Worm (Caenorhabditis elegans) whole organism, L4/young adult: Measurements from ENCODE around the gene Y22D7AR.2.

Experiments used
- W03F9.2 ChIP-seq: fragments of 150-350 bp; optimal IDR thresholded peaks from 2 replicates; lab custom pipeline; 2014; ENCODE audit warnings: missing biosample characterization, missing genetic modification characterization
- him-1 ChIP-seq: sonication (generic microtip); optimal IDR thresholded peaks from 2 replicates; lab custom pipeline; 2016; ENCODE audit warnings: missing genotype, missing genetic modification reagents, missing genetic modification characterization, missing compliant biosample characterization

DNA sequence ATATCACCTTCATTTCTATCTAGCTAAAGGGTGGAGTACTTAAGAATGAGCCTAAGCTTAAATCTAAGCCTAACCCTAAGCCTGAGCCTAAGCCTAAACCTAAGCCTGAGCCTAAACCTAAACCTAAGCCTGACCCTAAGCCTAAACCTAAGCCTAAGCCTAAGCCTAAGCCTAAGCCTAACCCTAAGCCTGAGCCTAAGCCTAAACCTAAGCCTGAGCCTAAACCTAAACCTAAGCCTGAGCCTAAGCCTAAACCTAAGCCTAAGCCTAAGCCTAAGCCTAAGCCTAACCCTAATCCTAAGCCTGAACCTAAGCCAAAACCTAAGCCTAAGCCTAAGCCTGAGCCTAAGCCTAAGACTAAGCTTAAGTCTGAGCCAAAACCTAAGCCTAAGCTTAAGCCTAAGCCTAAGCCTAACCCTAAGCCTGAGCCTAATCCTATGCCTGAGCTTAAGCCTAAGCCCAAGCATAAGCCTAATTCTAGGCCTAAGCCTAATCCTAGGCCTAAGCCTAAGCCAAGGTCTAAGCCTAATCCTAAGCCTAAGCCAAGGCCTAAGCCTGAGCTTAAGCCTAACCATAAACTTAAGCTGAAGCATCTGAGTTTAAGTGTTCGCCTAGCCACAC, 8.4 kb downstream of the Y22D7AR.2 start:
- TF ChIP-seq him-1 (tag; lab: Kevin White, UChicago) (no peak), W03F9.2 (no peak)
